Worm (Caenorhabditis elegans) whole organism, midembryonic: ENCODE results near the gene F35E8.10.

ENCODE experiments used
- T22C8.4 ChIP-seq: fragments of 200-800 bp; sonication (Bioruptor generic); IDR thresholded peaks from 2 replicates; pipeline ENCODE4 v1.3.6; 2022; ENCODE audit warnings: missing genetic modification characterization, missing compliant biosample characterization
- cog-1 ChIP-seq: sonication (generic microtip); optimal IDR thresholded peaks from 2 replicates; lab custom pipeline; 2016; ENCODE audit warnings: missing genetic modification characterization, missing compliant biosample characterization
- flt-1 ChIP-seq: fragments of 200-800 bp; sonication (Bioruptor generic); IDR thresholded peaks from 2 replicates; pipeline ENCODE4 v1.3.6; 2022; ENCODE audit warnings: missing genetic modification characterization, missing compliant biosample characterization
- klf-2 ChIP-seq: fragments of 200-800 bp; sonication (Bioruptor generic); conservative IDR thresholded peaks from 2 replicates; pipeline ENCODE4 v1.3.6; 2022; ENCODE audit warnings: missing genetic modification reagents, missing genetic modification characterization, missing compliant biosample characterization
- med-1 ChIP-seq: sonication (generic microtip); optimal IDR thresholded peaks from 2 replicates; lab custom pipeline; 2017; ENCODE audit warnings: missing genetic modification characterization, mild to moderate bottlenecking, missing compliant biosample characterization, antibody characterized with exemption, missing genetic modification reagents; ENCODE audit not compliant: insufficient read depth
- ref-1 ChIP-seq: fragments of 200-800 bp; sonication (Bioruptor generic); conservative IDR thresholded peaks from 2 replicates; pipeline ENCODE4 v1.3.6; 2022; ENCODE audit warnings: missing genetic modification reagents, missing genetic modification characterization, missing compliant biosample characterization
- tab-1 ChIP-seq: fragments of 200-800 bp; sonication (Bioruptor generic); IDR thresholded peaks from 2 replicates; pipeline ENCODE4 v1.3.6; 2022; ENCODE audit warnings: missing genetic modification characterization, missing compliant biosample characterization
- ztf-23 ChIP-seq: fragments of 200-800 bp; sonication (Bioruptor generic); IDR thresholded peaks from 2 replicates; pipeline ENCODE4 v1.3.6; 2022; ENCODE audit warnings: missing genetic modification reagents, missing genetic modification characterization, missing compliant biosample characterization
- ztf-29 ChIP-seq: fragments of 200-800 bp; sonication (Bioruptor generic); IDR thresholded peaks from 2 replicates; pipeline ENCODE4 v1.3.6; 2022; ENCODE audit warnings: missing genetic modification reagents, missing genetic modification characterization, missing compliant biosample characterization

Gene F35E8.10

DNA sequence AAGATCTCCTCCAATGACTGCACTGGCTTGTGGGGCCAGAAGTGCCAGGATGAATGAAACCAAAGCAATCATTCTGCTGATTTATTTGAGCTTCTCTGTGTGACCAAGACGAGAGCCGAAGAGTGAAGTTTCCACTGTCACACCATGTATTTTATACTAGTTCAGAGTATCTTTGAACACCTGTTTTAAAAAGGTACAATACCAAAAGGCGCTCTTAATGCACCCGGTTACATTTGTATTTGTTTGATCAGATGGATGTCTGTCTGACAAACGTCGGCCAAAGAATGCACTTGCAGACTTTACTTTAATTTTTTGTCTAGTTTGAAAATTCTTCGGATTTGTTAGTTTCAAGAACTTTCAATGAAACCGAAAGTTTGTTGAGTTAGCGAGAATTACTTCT lies at the start of gene F35E8.10:
TSS of gene F35E8.10 (minus strand) at position 101 of the 400 bp plus-strand sequence.
- TF ChIP-seq ref-1 (GFP tag; lab: Robert Waterston, UW) (no peak), klf-2 (GFP tag; lab: Robert Waterston, UW) (no peak), tab-1 (GFP tag; lab: Robert Waterston, UW) (no peak), flt-1 (GFP tag; lab: Robert Waterston, UW) (no peak), T22C8.4 (GFP tag; lab: Robert Waterston, UW) (no peak), med-1 (GFP tag; lab: Kevin White, UChicago) (no peak), ztf-29 (no peak), ztf-23 (GFP tag; lab: Robert Waterston, UW) (no peak), cog-1 (tag; lab: Kevin White, UChicago) (no peak)

DNA sequence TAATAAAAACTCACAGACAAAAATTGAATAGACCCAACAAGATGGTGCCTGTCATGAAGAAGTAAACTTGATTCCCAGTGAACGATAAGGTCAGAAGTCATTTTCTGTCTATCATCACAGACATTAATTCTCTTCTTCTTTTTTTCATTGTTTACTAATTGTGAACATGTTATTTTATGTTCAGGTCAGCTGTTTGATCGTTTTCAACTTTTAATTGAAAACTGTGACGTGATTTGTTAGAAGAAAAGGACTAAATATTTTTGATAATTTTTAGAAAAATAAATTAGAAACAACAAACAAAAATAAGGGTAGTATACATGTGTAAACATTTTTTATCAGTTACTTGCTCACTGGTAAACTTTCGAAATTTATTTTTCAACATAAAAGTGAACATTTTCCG lies 49.5 kb upstream of the F35E8.10 start, which contains the start of gene F36G9.7:
TSS of gene F36G9.7 (minus strand) at position 101 of the 400 bp plus-strand sequence.
- TF ChIP-seq ztf-29 = no peak
- TF ChIP-seq ztf-23 (GFP tag; lab: Robert Waterston, UW) = no peak
- TF ChIP-seq tab-1 (GFP tag; lab: Robert Waterston, UW) = no peak
- TF ChIP-seq ref-1 (GFP tag; lab: Robert Waterston, UW) = no peak

DNA sequence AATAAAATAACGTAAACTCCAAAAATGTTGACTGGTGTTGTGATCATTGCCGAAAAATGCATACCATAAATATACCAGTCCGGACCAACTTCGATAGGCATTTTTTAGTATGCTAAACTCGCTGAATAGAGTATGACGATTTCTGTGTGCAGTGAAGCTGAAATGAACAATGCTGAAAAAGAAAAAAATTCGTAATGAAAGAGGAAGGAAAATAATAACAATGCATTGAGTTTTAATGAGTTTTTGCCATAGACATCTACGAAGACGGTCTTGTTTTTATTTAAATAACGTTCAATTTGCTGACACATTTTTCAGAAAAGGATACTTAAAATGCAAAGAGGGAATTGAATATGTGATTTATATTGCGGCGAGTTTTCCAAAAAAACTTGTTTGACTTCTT lies 47.4 kb upstream of the F35E8.10 start, which contains the start of gene sri-1:
TSS of gene sri-1 (minus strand) at position 101 of the 400 bp plus-strand sequence.
- no peak for TF ChIP-seq ztf-23 (GFP tag; lab: Robert Waterston, UW)
- no peak for TF ChIP-seq flt-1 (GFP tag; lab: Robert Waterston, UW)
- no peak for TF ChIP-seq cog-1 (tag; lab: Kevin White, UChicago)
- no peak for TF ChIP-seq tab-1 (GFP tag; lab: Robert Waterston, UW)
- TF ChIP-seq med-1 (GFP tag; lab: Kevin White, UChicago) = no peak
- no peak for TF ChIP-seq ztf-29
- TF ChIP-seq ref-1 (GFP tag; lab: Robert Waterston, UW) = no peak
- no peak for TF ChIP-seq klf-2 (GFP tag; lab: Robert Waterston, UW)
- no peak for TF ChIP-seq T22C8.4 (GFP tag; lab: Robert Waterston, UW)

DNA sequence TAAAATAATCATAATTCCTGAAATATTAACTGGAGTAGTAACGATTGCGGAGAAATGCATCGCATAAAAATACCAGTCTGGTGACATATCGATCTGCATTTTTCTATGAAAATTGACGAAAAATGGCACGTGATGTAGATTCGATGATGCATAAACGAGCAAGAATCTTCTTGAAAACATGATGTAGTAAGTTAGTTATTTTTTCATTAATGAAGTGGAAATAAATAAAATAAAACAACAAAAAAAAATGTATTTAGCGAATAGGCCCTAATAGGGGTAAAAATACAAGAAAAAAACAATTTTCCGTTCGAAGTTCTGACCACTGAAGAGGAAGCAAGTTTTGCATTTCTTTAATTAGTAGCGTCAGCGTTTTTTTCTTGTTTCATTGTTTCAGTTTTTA lies 44.9 kb upstream of the F35E8.10 start, which contains the start of gene sri-2:
TSS of gene sri-2 (minus strand) at position 101 of the 400 bp plus-strand sequence.
- TF ChIP-seq klf-2 (GFP tag; lab: Robert Waterston, UW) (no peak), flt-1 (GFP tag; lab: Robert Waterston, UW) (no peak), T22C8.4 (GFP tag; lab: Robert Waterston, UW) (no peak), cog-1 (tag; lab: Kevin White, UChicago) (no peak), ztf-23 (GFP tag; lab: Robert Waterston, UW) (no peak), med-1 (GFP tag; lab: Kevin White, UChicago) (no peak), ztf-29 (no peak), tab-1 (GFP tag; lab: Robert Waterston, UW) (no peak)

DNA sequence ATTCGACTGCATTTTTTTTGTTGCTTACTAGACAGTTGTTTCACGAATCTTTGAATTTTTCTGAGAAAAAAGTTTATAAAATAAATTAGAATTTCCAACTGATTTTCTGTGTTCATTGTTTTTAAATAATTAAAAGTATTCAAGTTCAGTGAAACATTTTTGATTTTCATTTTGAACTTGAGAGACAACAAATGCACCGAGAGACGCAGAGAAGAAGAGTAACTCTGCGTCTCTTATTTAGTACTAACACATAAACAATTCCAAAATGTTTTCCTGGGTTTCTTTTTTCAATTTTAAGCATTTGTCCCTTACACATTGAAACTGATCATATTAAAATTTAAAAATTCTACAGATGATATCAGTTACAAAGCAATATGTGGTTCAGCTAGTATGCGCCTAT lies 39.3 kb upstream of the F35E8.10 start:
- TF ChIP-seq flt-1 (GFP tag; lab: Robert Waterston, UW) = no peak
- no peak for TF ChIP-seq cog-1 (tag; lab: Kevin White, UChicago)
- TF ChIP-seq ref-1 (GFP tag; lab: Robert Waterston, UW) = no peak
- TF ChIP-seq med-1 (GFP tag; lab: Kevin White, UChicago) = no peak
- TF ChIP-seq T22C8.4 (GFP tag; lab: Robert Waterston, UW) = no peak
- TF ChIP-seq ztf-29 = no peak

DNA sequence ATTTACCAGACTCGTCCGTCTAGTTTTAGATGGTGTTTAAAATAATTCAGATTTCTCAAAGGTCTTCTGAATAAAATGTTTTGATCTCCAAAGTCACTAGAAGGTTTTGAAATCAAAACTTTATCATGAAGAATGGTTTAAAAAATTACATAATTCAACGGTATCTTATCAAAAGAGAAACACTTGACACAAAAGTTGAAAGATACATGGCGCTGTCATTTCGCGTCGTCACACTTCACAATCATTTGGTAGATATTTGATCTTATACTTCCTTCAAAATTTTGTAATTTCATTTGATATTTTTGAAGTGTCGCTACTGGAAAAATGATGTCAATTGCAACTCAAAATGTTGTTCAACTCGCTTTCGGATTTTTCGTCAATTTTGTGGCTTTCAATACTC lies 36.9 kb upstream of the F35E8.10 start, which contains the start of gene F36G9.3:
TSS of gene F36G9.3 (plus strand) at position 301 of the 400 bp plus-strand sequence.
- TF ChIP-seq flt-1 (GFP tag; lab: Robert Waterston, UW) (no peak), T22C8.4 (GFP tag; lab: Robert Waterston, UW) (no peak), ref-1 (GFP tag; lab: Robert Waterston, UW) (no peak), ztf-23 (GFP tag; lab: Robert Waterston, UW) (no peak), tab-1 (GFP tag; lab: Robert Waterston, UW) (no peak), ztf-29 (no peak), klf-2 (GFP tag; lab: Robert Waterston, UW) (no peak), cog-1 (tag; lab: Kevin White, UChicago) (no peak), med-1 (GFP tag; lab: Kevin White, UChicago) (no peak)

DNA sequence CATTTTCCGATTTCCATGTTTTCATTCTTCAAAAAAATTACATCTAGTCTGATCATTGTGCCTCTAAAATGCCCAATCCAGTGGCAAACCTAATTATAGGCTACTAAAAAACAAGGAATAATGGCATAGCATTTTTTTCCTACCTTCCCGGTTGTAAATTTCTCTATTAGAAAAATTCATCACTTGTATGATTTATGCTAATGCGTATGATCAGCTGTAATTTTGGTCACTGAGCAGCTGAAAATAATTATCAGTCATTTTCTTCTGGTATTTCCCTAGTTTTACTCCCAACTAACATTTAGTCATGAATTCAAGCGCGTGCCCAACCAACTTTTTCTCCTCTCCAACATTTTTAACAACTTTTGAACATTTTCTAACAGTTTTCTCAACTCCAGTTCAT lies 35.3 kb upstream of the F35E8.10 start, which contains the start of gene srh-186:
TSS of gene srh-186 (plus strand) at position 301 of the 400 bp plus-strand sequence.
- TF ChIP-seq T22C8.4 (GFP tag; lab: Robert Waterston, UW) (no peak), klf-2 (GFP tag; lab: Robert Waterston, UW) (no peak), tab-1 (GFP tag; lab: Robert Waterston, UW) (no peak), med-1 (GFP tag; lab: Kevin White, UChicago) (no peak), ref-1 (GFP tag; lab: Robert Waterston, UW) (no peak), flt-1 (GFP tag; lab: Robert Waterston, UW) (no peak), ztf-29 (no peak), cog-1 (tag; lab: Kevin White, UChicago) (no peak), ztf-23 (GFP tag; lab: Robert Waterston, UW) (no peak)

DNA sequence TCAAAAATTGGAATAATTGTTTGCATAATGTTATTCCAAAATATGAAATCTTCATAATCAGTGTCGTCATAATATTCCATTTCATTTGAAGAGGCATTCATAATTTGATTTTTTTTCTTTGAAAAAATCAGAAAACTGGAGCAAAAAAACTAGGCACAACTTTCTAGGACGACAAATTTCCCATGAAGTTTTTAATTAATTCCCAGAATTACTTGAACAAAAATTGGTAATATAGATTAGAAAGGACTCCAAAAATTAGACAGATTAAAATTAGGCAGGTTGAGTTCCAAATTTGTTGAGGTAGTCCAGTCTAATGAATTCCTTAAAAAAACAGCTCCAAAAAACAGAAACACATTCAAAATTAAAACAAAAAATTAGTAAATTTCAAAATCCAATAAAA lies 34.8 kb upstream of the F35E8.10 start, which contains the start of gene srw-57:
TSS of gene srw-57 (minus strand) at position 101 of the 400 bp plus-strand sequence.
- TF ChIP-seq klf-2 (GFP tag; lab: Robert Waterston, UW) (no peak), ref-1 (GFP tag; lab: Robert Waterston, UW) (no peak), flt-1 (GFP tag; lab: Robert Waterston, UW) (no peak), ztf-29 (no peak), tab-1 (GFP tag; lab: Robert Waterston, UW) (no peak), med-1 (GFP tag; lab: Kevin White, UChicago) (no peak), T22C8.4 (GFP tag; lab: Robert Waterston, UW) (no peak), ztf-23 (GFP tag; lab: Robert Waterston, UW) (no peak), cog-1 (tag; lab: Kevin White, UChicago) (no peak)

DNA sequence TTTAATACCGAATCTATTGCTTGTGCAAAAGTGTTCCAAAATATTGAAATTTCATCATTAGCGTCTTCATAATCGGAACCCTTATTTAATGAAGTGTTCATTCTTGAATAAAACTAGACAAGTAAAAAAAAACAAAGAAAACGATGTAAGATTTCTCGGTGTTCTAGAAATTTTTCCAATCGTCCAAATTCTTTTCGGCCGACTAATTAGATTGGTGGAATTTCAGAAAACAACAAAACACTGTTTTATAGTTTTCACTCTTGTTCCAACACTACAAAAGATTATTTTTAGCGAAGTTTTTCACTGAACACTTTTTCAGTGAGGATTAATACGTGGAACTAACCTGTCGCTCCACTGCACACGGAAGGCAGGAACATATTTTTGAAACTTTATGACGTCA lies 32.6 kb upstream of the F35E8.10 start, which contains the start of gene srw-56:
TSS of gene srw-56 (minus strand) at position 101 of the 400 bp plus-strand sequence.
- TF ChIP-seq cog-1 (tag; lab: Kevin White, UChicago) (no peak), ztf-29 (no peak), tab-1 (GFP tag; lab: Robert Waterston, UW) (no peak), flt-1 (GFP tag; lab: Robert Waterston, UW) (no peak), klf-2 (GFP tag; lab: Robert Waterston, UW) (no peak), T22C8.4 (GFP tag; lab: Robert Waterston, UW) (no peak), ztf-23 (GFP tag; lab: Robert Waterston, UW) (no peak), ref-1 (GFP tag; lab: Robert Waterston, UW) (no peak), med-1 (GFP tag; lab: Kevin White, UChicago) (no peak)
